Worm (Caenorhabditis elegans): ENCODE data around the gene spp-30.

The spp-30 gene

DNA sequence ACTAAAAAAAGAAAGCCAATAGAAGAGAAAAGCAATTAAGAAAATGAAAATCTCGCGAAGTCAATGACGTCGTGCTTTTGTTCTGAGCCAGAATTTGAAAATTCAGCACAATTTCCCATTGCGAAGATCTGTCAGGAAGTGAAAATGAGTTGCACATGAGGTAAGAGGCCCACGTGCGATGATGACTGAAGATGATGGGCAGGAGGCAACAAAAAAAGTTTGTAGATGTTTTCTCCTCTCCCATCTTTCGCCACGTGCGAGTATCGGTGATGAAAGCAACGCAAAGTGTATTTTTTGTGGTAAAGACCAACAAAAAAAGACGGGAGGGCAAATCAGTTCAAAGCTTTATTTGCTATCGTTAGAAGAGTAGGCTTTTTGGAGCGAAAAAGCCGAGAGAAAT is 33.6 kb upstream of the spp-30 start:
- TF ChIP-seq nhr-28 (tag; optimal IDR thresholded peaks at IDR 0.05) (no peak), nhr-2 (tag; optimal IDR thresholded peaks at IDR 0.05) (no peak), ceh-83 (GFP tag; optimal IDR thresholded peaks at IDR 0.05) (no peak), elt-1 (tag; optimal IDR thresholded peaks at IDR 0.05; ENCODE audit: borderline replicate concordance, insufficient read depth) (no peak), sem-2 (GFP tag; optimal IDR thresholded peaks at IDR 0.05) (no peak), ztf-11 (tag; optimal IDR thresholded peaks at IDR 0.05) (no peak), mep-1 (tag; optimal IDR thresholded peaks at IDR 0.05) (no peak), unc-120 (tag; optimal IDR thresholded peaks at IDR 0.05; ENCODE audit: poor library complexity, severe bottlenecking) (no peak), pha-4 (tag; optimal IDR thresholded peaks at IDR 0.05) (no peak)

DNA sequence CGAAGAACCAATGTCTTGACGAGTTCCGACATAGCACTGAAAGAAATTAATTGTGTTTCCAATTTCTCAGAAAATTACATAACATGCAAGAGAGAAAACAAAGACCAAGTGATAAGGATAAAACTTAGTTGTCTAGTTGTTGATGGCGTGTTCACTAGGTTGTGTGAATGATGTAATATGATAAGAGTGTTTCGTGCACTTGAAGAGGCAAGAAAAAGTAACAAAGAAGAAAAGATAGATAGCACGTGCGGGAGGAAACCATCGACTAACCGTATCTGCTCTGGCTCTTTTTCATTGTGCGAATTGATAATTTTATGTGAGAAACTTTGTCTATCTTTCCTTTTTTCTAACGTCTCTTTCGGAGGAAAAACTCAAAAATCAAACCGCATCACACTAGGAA is 33.1 kb upstream of the spp-30 start, which contains the start of gene sfxn-1.5:
sfxn-1.5 (minus strand) TSS at position 36 of the 400 bp plus-strand sequence.
- no peak for TF ChIP-seq nhr-76 (tag; optimal IDR thresholded peaks at IDR 0.05)
- TF ChIP-seq ceh-39 (tag; optimal IDR thresholded peaks at IDR 0.05) = no peak
- no peak for TF ChIP-seq snpc-4 (tag; optimal IDR thresholded peaks at IDR 0.05)
- TF ChIP-seq zip-8 (tag; optimal IDR thresholded peaks at IDR 0.05) = no peak
- TF ChIP-seq lin-32 (GFP tag; optimal IDR thresholded peaks at IDR 0.05) = no peak
- no peak for TF ChIP-seq mls-2 (tag; optimal IDR thresholded peaks at IDR 0.05)

- TF ChIP-seq M03D4.4 (tag; optimal IDR thresholded peaks at IDR 0.05) (no peak), drap-1 (GFP tag; optimal IDR thresholded peaks at IDR 0.05) (no peak), unc-120 (tag; optimal IDR thresholded peaks at IDR 0.05; ENCODE audit: poor library complexity, severe bottlenecking) (no peak), zip-8 (tag; optimal IDR thresholded peaks at IDR 0.05) (no peak), nhr-237 (tag; optimal IDR thresholded peaks at IDR 0.05) (no peak), ceh-39 (tag; optimal IDR thresholded peaks at IDR 0.05) (no peak), lin-13 (tag; optimal IDR thresholded peaks at IDR 0.05) (no peak), nhr-76 (tag; optimal IDR thresholded peaks at IDR 0.05) (no peak), unc-39 (tag; optimal IDR thresholded peaks at IDR 0.05) (no peak), mab-5 (tag; optimal IDR thresholded peaks at IDR 0.05) (no peak), ztf-11 (tag; optimal IDR thresholded peaks at IDR 0.05) (no peak), ces-1 (GFP tag; optimal IDR thresholded peaks at IDR 0.05) (no peak), nhr-28 (tag; optimal IDR thresholded peaks at IDR 0.05) (no peak), ceh-83 (GFP tag; optimal IDR thresholded peaks at IDR 0.05) (no peak), flh-1 (GFP tag; optimal IDR thresholded peaks at IDR 0.05) (no peak)
Measured at ce11 chrX:11658331-11658730, 29.9 kb upstream of the spp-30 start, which contains the start of gene T04F8.3. Gene T04F8.3, plus strand, starts transcription at chrX:11658631.

- no peak for TF ChIP-seq nhr-237 (tag; optimal IDR thresholded peaks at IDR 0.05)
- no peak for TF ChIP-seq lsy-2 (tag; optimal IDR thresholded peaks at IDR 0.05)
- TF ChIP-seq ceh-39 (tag; optimal IDR thresholded peaks at IDR 0.05) = peak; percentile 60
- no peak for TF ChIP-seq unc-39 (tag; optimal IDR thresholded peaks at IDR 0.05)
- TF ChIP-seq pha-4 (tag; optimal IDR thresholded peaks at IDR 0.05) = peak; percentile 63
- no peak for TF ChIP-seq bed-3 (GFP tag; optimal IDR thresholded peaks at IDR 0.05)
- TF ChIP-seq M03D4.4 (tag; optimal IDR thresholded peaks at IDR 0.05) = no peak
- no peak for TF ChIP-seq flh-1 (GFP tag; optimal IDR thresholded peaks at IDR 0.05)
- TF ChIP-seq elt-3 (tag; optimal IDR thresholded peaks at IDR 0.05) = no peak
- peak; percentile 64 for TF ChIP-seq mep-1 (tag; optimal IDR thresholded peaks at IDR 0.05)
- no peak for TF ChIP-seq zip-8 (tag; optimal IDR thresholded peaks at IDR 0.05)
- peak; percentile 47 for TF ChIP-seq lin-13 (tag; optimal IDR thresholded peaks at IDR 0.05)
- no peak for TF ChIP-seq cnd-1 (tag; optimal IDR thresholded peaks at IDR 0.05)
- TF ChIP-seq ces-1 (GFP tag; optimal IDR thresholded peaks at IDR 0.05) = peak; percentile 53
- no peak for TF ChIP-seq sem-2 (GFP tag; optimal IDR thresholded peaks at IDR 0.05)
- TF ChIP-seq nhr-12 (tag; optimal IDR thresholded peaks at IDR 0.05) = no peak
- peak; percentile 78 for TF ChIP-seq unc-120 (tag; optimal IDR thresholded peaks at IDR 0.05; ENCODE audit: poor library complexity, severe bottlenecking)
- TF ChIP-seq sptf-1 (tag; optimal IDR thresholded peaks at IDR 0.05) = peak; percentile 24
- no peak for TF ChIP-seq lin-32 (GFP tag; optimal IDR thresholded peaks at IDR 0.05)
- TF ChIP-seq nhr-28 (tag; optimal IDR thresholded peaks at IDR 0.05) = peak; percentile 56
- TF ChIP-seq ceh-83 (GFP tag; optimal IDR thresholded peaks at IDR 0.05) = peak; percentile 22
- no peak for TF ChIP-seq ztf-11 (tag; optimal IDR thresholded peaks at IDR 0.05)
- no peak for TF ChIP-seq nhr-2 (tag; optimal IDR thresholded peaks at IDR 0.05)
- no peak for TF ChIP-seq ceh-43 (GFP tag; optimal IDR thresholded peaks at IDR 0.05)
- TF ChIP-seq unc-62 (GFP tag; optimal IDR thresholded peaks at IDR 0.05) = peak; percentile 8
- no peak for TF ChIP-seq mls-2 (tag; optimal IDR thresholded peaks at IDR 0.05)
- TF ChIP-seq hlh-1 (tag; optimal IDR thresholded peaks at IDR 0.05) = peak; percentile 28
- no peak for TF ChIP-seq ham-2 (GFP tag; optimal IDR thresholded peaks at IDR 0.05)
- no peak for TF ChIP-seq blmp-1 (tag; optimal IDR thresholded peaks at IDR 0.05)
- TF ChIP-seq nhr-76 (tag; optimal IDR thresholded peaks at IDR 0.05) = no peak
- TF ChIP-seq tbx-8 (GFP tag; optimal IDR thresholded peaks at IDR 0.05) = no peak
- no peak for TF ChIP-seq elt-1 (tag; optimal IDR thresholded peaks at IDR 0.05; ENCODE audit: borderline replicate concordance, insufficient read depth)
- TF ChIP-seq drap-1 (GFP tag; optimal IDR thresholded peaks at IDR 0.05) = no peak
- TF ChIP-seq snpc-4 (tag; optimal IDR thresholded peaks at IDR 0.05) = no peak
- no peak for TF ChIP-seq mab-5 (tag; optimal IDR thresholded peaks at IDR 0.05)
Measured at ce11 chrX:11656519-11657006, 28.1 kb upstream of the spp-30 start, which contains the start of gene T04F8.2. Gene T04F8.2, minus strand, starts transcription at chrX:11656569.

Data from whole organism, mixed stage, embryonic.